Worm (Caenorhabditis elegans): ENCODE data around the gene F20D12.12.

- no peak for TF ChIP-seq tra-4 (tag; optimal IDR thresholded peaks at IDR 0.05)
- TF ChIP-seq ama-1 (optimal IDR thresholded peaks at IDR 0.05): no peak
- TF ChIP-seq flt-1 (GFP tag; IDR thresholded peaks at IDR 0.05): no peak
- no peak for TF ChIP-seq hmbx-1 (tag; optimal IDR thresholded peaks at IDR 0.05)
- no peak for TF ChIP-seq sea-1 (GFP tag; conservative IDR thresholded peaks at IDR 0.05)
- TF ChIP-seq ceh-13 (GFP tag; optimal IDR thresholded peaks at IDR 0.05): no peak
- TF ChIP-seq tbx-11 (GFP tag; IDR thresholded peaks at IDR 0.05): no peak
- TF ChIP-seq scrt-1 (GFP tag; IDR thresholded peaks at IDR 0.05): no peak
- no peak for TF ChIP-seq B0310.2 (tag; optimal IDR thresholded peaks at IDR 0.05)
These were observed 19.8 kb downstream of the F20D12.12 start, which contains the start of gene F57H12.5 for ce11 chrIV:7967006-7967405.

Data from whole organism, early embryonic.